Fruit fly (Drosophila melanogaster) whole organism, embryonic: ENCODE measurements around the gene CG7530.

Experiments used
- BtbVII ChIP-seq: fragments of 200-800 bp; sonication (Bioruptor generic); optimal IDR thresholded peaks from 3 replicates; lab custom pipeline; 2017; ENCODE audit warnings: missing biosample characterization, mild to moderate bottlenecking, missing genetic modification characterization
- CG1024 ChIP-seq: fragments of 200-800 bp; sonication (Bioruptor generic); IDR thresholded peaks from 2 replicates; pipeline ENCODE4 v1.3.6; 2022; ENCODE audit warnings: missing biosample characterization, missing genetic modification characterization
- CG10321 ChIP-seq: fragments of 200-800 bp; sonication (Bioruptor generic); IDR thresholded peaks from 2 replicates; pipeline ENCODE4 v1.3.6; 2022; ENCODE audit warnings: missing biosample characterization, missing genetic modification characterization
- CG10959 ChIP-seq: fragments of 200-800 bp; sonication (Bioruptor generic); IDR thresholded peaks from 2 replicates; pipeline ENCODE4 v1.3.6; 2022; ENCODE audit warnings: missing biosample characterization, missing genetic modification characterization
- CG12942 ChIP-seq: fragments of 200-800 bp; sonication (Bioruptor generic); optimal IDR thresholded peaks from 3 replicates; lab custom pipeline; 2016; ENCODE audit warnings: missing biosample characterization, missing genetic modification characterization
- CG13287 ChIP-seq: fragments of 200-800 bp; sonication (Bioruptor generic); IDR thresholded peaks from 2 replicates; pipeline ENCODE4 v1.3.6; 2022; ENCODE audit warnings: missing biosample characterization, missing genetic modification characterization; ENCODE audit not compliant: partially characterized antibody
- CG14667 ChIP-seq: fragments of 200-800 bp; sonication (Bioruptor generic); IDR thresholded peaks from 2 replicates; pipeline ENCODE4 v1.3.6; 2022; ENCODE audit warnings: missing biosample characterization, missing genetic modification characterization
- CG15696 ChIP-seq: fragments of 200-800 bp; sonication (Bioruptor generic); optimal IDR thresholded peaks from 2 replicates; lab custom pipeline; 2019; ENCODE audit warnings: missing biosample characterization, mild to moderate bottlenecking, missing genetic modification characterization, moderate library complexity
- CG16779 ChIP-seq: fragments of 200-800 bp; sonication (Bioruptor generic); IDR thresholded peaks from 2 replicates; pipeline ENCODE4 v1.3.6; 2022; ENCODE audit warnings: missing biosample characterization, missing genetic modification characterization
- CG16815 ChIP-seq: fragments of 200-800 bp; sonication (Bioruptor generic); optimal IDR thresholded peaks from 3 replicates; lab custom pipeline; 2017; ENCODE audit warnings: missing biosample characterization, mild to moderate bottlenecking, missing genetic modification characterization
- CG17385 ChIP-seq: fragments of 200-800 bp; sonication (Bioruptor generic); optimal IDR thresholded peaks from 3 replicates; lab custom pipeline; 2018; ENCODE audit warnings: missing biosample characterization, mild to moderate bottlenecking, missing genetic modification characterization
- CG17568 ChIP-seq: fragments of 200-800 bp; sonication (Bioruptor generic); optimal IDR thresholded peaks from 2 replicates; lab custom pipeline; 2018; ENCODE audit warnings: missing biosample characterization, mild to moderate bottlenecking, missing genetic modification characterization, moderate library complexity
- CG17802 ChIP-seq: fragments of 200-800 bp; sonication (Bioruptor generic); optimal IDR thresholded peaks from 2 replicates; lab custom pipeline; 2018; ENCODE audit warnings: missing biosample characterization, mild to moderate bottlenecking, missing genetic modification characterization, moderate library complexity
- CG18262 ChIP-seq: fragments of 200-800 bp; optimal IDR thresholded peaks from 3 replicates; lab custom pipeline; 2019; ENCODE audit warnings: missing biosample characterization, mild to moderate bottlenecking, missing genetic modification characterization, moderate library complexity
- CG18599 ChIP-seq: fragments of 200-800 bp; sonication (Bioruptor generic); optimal IDR thresholded peaks from 3 replicates; lab custom pipeline; 2017; ENCODE audit warnings: missing biosample characterization, missing genetic modification characterization, mild to moderate bottlenecking, moderate library complexity, missing genetic modification reagents
- CG2202 ChIP-seq: fragments of 200-800 bp; sonication (Bioruptor generic); optimal IDR thresholded peaks from 2 replicates; lab custom pipeline; 2018; ENCODE audit warnings: missing biosample characterization, mild to moderate bottlenecking, missing genetic modification characterization
- CG34422 ChIP-seq: fragments of 200-800 bp; sonication (Bioruptor generic); IDR thresholded peaks from 3 replicates; pipeline ENCODE4 v1.3.6; 2022; ENCODE audit warnings: missing biosample characterization, missing genetic modification characterization
- CG3726 ChIP-seq: fragments of 200-800 bp; sonication (Bioruptor generic); IDR thresholded peaks from 3 replicates; pipeline ENCODE4, ENCODE4 v1.3.6; 2022; ENCODE audit warnings: missing biosample characterization, missing genetic modification characterization
- CG7786 ChIP-seq: fragments of 200-800 bp; sonication (Bioruptor generic); optimal IDR thresholded peaks from 2 replicates; lab custom pipeline; 2016; ENCODE audit warnings: missing biosample characterization, missing genetic modification characterization
- CG9817 ChIP-seq: fragments of 200-800 bp; sonication (Bioruptor generic); optimal IDR thresholded peaks from 2 replicates; lab custom pipeline; 2018; ENCODE audit warnings: missing biosample characterization, mild to moderate bottlenecking, missing genetic modification characterization, moderate library complexity
- Dek ChIP-seq: fragments of 200-800 bp; sonication (Bioruptor generic); optimal IDR thresholded peaks from 3 replicates; lab custom pipeline; 2019; ENCODE audit warnings: missing biosample characterization, mild to moderate bottlenecking, missing genetic modification characterization, moderate library complexity
- Doc3 ChIP-seq: fragments of 200-800 bp; sonication (Bioruptor generic); IDR thresholded peaks from 3 replicates; pipeline ENCODE4 v1.3.6; 2022; ENCODE audit warnings: missing biosample characterization, missing genetic modification characterization; ENCODE audit not compliant: partially characterized antibody
- E2f1 ChIP-seq: fragments of 200-800 bp; sonication (Bioruptor generic); IDR thresholded peaks from 2 replicates; pipeline ENCODE4 v1.3.6; 2022; ENCODE audit warnings: missing biosample characterization, missing genetic modification characterization
- Gug ChIP-seq: fragments of 200-800 bp; sonication (Bioruptor generic); IDR thresholded peaks from 4 replicates; pipeline ENCODE4 v1.3.6; 2022; ENCODE audit warnings: missing biosample characterization, missing genetic modification characterization
- PHDP ChIP-seq: fragments of 200-800 bp; sonication (Bioruptor generic); optimal IDR thresholded peaks from 3 replicates; lab custom pipeline; 2018; ENCODE audit warnings: missing biosample characterization, mild to moderate bottlenecking, missing genetic modification characterization, moderate library complexity
- Ptx1 ChIP-seq: fragments of 200-800 bp; sonication (Bioruptor generic); IDR thresholded peaks from 2 replicates; pipeline ENCODE4 v1.3.6; 2022; ENCODE audit warnings: missing biosample characterization, missing genetic modification characterization
- Scr ChIP-seq: fragments of 200-800 bp; sonication (Bioruptor generic); IDR thresholded peaks from 2 replicates; pipeline ENCODE4 v1.3.6; 2022; ENCODE audit warnings: missing biosample characterization, missing genetic modification characterization; ENCODE audit not compliant: partially characterized antibody
- Spps ChIP-seq: fragments of 200-800 bp; sonication (Bioruptor generic); optimal IDR thresholded peaks from 2 replicates; lab custom pipeline; 2018; ENCODE audit warnings: missing biosample characterization, mild to moderate bottlenecking, missing genetic modification characterization
- Stat92E ChIP-seq, 3 experiments: fragments of >200 bp in 2 of 3; fragments of 200-800 bp in 1 of 3; sonication (Bioruptor generic) in 1 of 3; optimal IDR thresholded peaks; 2 replicates each; lab custom pipeline; 2017 to 2019; ENCODE audit warnings: missing biosample characterization in 3 of 3, missing genetic modification characterization in 3 of 3, mild to moderate bottlenecking in 1 of 3, moderate library complexity in 1 of 3
- ac ChIP-seq: fragments of 200-800 bp; sonication (Bioruptor generic); optimal IDR thresholded peaks from 3 replicates; lab custom pipeline; 2017; ENCODE audit warnings: missing biosample characterization, mild to moderate bottlenecking, missing genetic modification characterization
- bowl ChIP-seq: fragments of 200-800 bp; sonication (Bioruptor generic); IDR thresholded peaks from 2 replicates; pipeline ENCODE4 v1.3.6; 2022; ENCODE audit warnings: missing biosample characterization, missing genetic modification characterization
- btn ChIP-seq: fragments of 200-800 bp; sonication (Bioruptor generic); optimal IDR thresholded peaks from 2 replicates; lab custom pipeline; 2016; ENCODE audit warnings: missing biosample characterization, missing genetic modification characterization
- chm ChIP-seq: fragments of 200-800 bp; sonication (Bioruptor generic); IDR thresholded peaks from 2 replicates; pipeline ENCODE4 v1.3.6; 2022; ENCODE audit warnings: missing biosample characterization, missing genetic modification characterization
- emc ChIP-seq: fragments of 200-800 bp; sonication (Bioruptor generic); optimal IDR thresholded peaks from 2 replicates; lab custom pipeline; 2016; ENCODE audit warnings: missing biosample characterization, missing genetic modification characterization
- ems ChIP-seq: fragments of 200-800 bp; sonication (Bioruptor generic); optimal IDR thresholded peaks from 3 replicates; lab custom pipeline; 2016; ENCODE audit warnings: missing biosample characterization, missing genetic modification characterization
- gcm2 ChIP-seq: fragments of 200-800 bp; sonication (Bioruptor generic); optimal IDR thresholded peaks from 2 replicates; lab custom pipeline; 2016; ENCODE audit warnings: missing biosample characterization, missing genetic modification characterization
- h ChIP-seq: fragments of >200 bp; optimal IDR thresholded peaks from 2 replicates; lab custom pipeline; 2017
- lbe ChIP-seq: fragments of 200-800 bp; sonication (Bioruptor generic); optimal IDR thresholded peaks from 2 replicates; lab custom pipeline; 2016; ENCODE audit warnings: missing biosample characterization, mild to moderate bottlenecking, missing genetic modification characterization
- pita ChIP-seq: fragments of 200-800 bp; sonication (Bioruptor generic); optimal IDR thresholded peaks from 2 replicates; lab custom pipeline; 2017; ENCODE audit warnings: missing biosample characterization, mild to moderate bottlenecking, missing genetic modification characterization
- ranshi ChIP-seq: fragments of 200-800 bp; sonication (Bioruptor generic); IDR thresholded peaks from 2 replicates; pipeline ENCODE4 v1.3.6; 2022; ENCODE audit warnings: missing biosample characterization, missing genetic modification characterization
- repo ChIP-seq: fragments of 200-800 bp; sonication (Bioruptor generic); optimal IDR thresholded peaks from 2 replicates; lab custom pipeline; 2016; ENCODE audit warnings: missing biosample characterization, missing genetic modification characterization
- sc ChIP-seq, 3 experiments: fragments of >200 bp in 2 of 3; fragments of 200-800 bp in 1 of 3; sonication (Bioruptor generic) in 1 of 3; optimal IDR thresholded peaks; 2 replicates in 2 of 3; 3 replicates in 1 of 3; lab custom pipeline; 2017; ENCODE audit warnings: mild to moderate bottlenecking in 1 of 3, missing biosample characterization in 1 of 3, missing genetic modification characterization in 1 of 3, missing genetic modification reagents in 1 of 3
- scrt ChIP-seq: fragments of 200-800 bp; sonication (Bioruptor generic); optimal IDR thresholded peaks from 2 replicates; lab custom pipeline; 2018; ENCODE audit warnings: missing biosample characterization, mild to moderate bottlenecking, missing genetic modification characterization, moderate library complexity
- sisA ChIP-seq: fragments of 200-800 bp; sonication (Bioruptor generic); IDR thresholded peaks from 2 replicates; pipeline ENCODE4 v1.3.6; 2022; ENCODE audit warnings: missing biosample characterization, missing genetic modification characterization
- slp2 ChIP-seq: fragments of 200-800 bp; sonication (Bioruptor generic); optimal IDR thresholded peaks from 2 replicates; lab custom pipeline; 2016; ENCODE audit warnings: missing biosample characterization, missing genetic modification characterization
- tgo ChIP-seq: fragments of 200-800 bp; sonication (Bioruptor generic); IDR thresholded peaks from 3 replicates; pipeline ENCODE4 v1.3.6; 2022; ENCODE audit warnings: missing biosample characterization, missing genetic modification characterization
- toy ChIP-seq: fragments of 200-800 bp; sonication (Bioruptor generic); IDR thresholded peaks from 2 replicates; pipeline ENCODE4 v1.3.6; 2022; ENCODE audit warnings: missing biosample characterization, missing genetic modification characterization
- wek ChIP-seq: fragments of 200-800 bp; sonication (Bioruptor generic); optimal IDR thresholded peaks from 3 replicates; lab custom pipeline; 2018; ENCODE audit warnings: missing biosample characterization, mild to moderate bottlenecking, missing genetic modification characterization, moderate library complexity
- yki ChIP-seq: fragments of >200 bp; optimal IDR thresholded peaks from 3 replicates; lab custom pipeline; 2018

The CG7530 gene

dm6 chr3R:14749077-14749798, 17.9 kb upstream of the CG7530 start (continued):
- peak in 1 of 3 experiments; percentile 75 for TF ChIP-seq Stat92E (GFP tag; optimal IDR thresholded peaks at IDR 0.05; lab: Kevin White, UChicago)
- no peak for TF ChIP-seq CG16815
- no peak for TF ChIP-seq sc (optimal IDR thresholded peaks at IDR 0.05; lab: Kevin White, UChicago)
- peak; percentile 68 for TF ChIP-seq sc (GFP tag; optimal IDR thresholded peaks at IDR 0.05; lab: Kevin White, UChicago)
- no peak; the same call in 2 of the 3 replicates for TF ChIP-seq tgo (GFP tag; lab: Robert Waterston, UW)
- TF ChIP-seq Dek = peak; percentile 54
- no peak for TF ChIP-seq CG12942 (GFP tag; lab: Kevin White, UChicago)
- TF ChIP-seq Gug (GFP tag; lab: Robert Waterston, UW) = no peak
- TF ChIP-seq CG34422 (GFP tag; lab: Robert Waterston, UW) = peak; percentile 61; the same call in 1 of the 3 replicates
- TF ChIP-seq ac (GFP tag; lab: Kevin White, UChicago) = peak; percentile 86
- peak; percentile 87 for TF ChIP-seq CG18599 (GFP tag; lab: Kevin White, UChicago)
- no peak for TF ChIP-seq CG14667
- peak; percentile 41; the same call in 1 of the 2 replicates for TF ChIP-seq CG1024 (GFP tag; lab: Robert Waterston, UW)
- no peak for TF ChIP-seq Ptx1 (GFP tag; lab: Robert Waterston, UW)
- peak; percentile 85 for TF ChIP-seq PHDP (tag; lab: Kevin White, UChicago)
- TF ChIP-seq E2f1 (GFP tag; lab: Robert Waterston, UW) = peak; percentile 15; the same call in 1 of the 2 replicates
- no peak; the same call in 2 of the 3 replicates for TF ChIP-seq CG3726 (GFP tag; lab: Robert Waterston, UW)
- TF ChIP-seq BtbVII (GFP tag; lab: Kevin White, UChicago) = peak; percentile 79
- no peak for TF ChIP-seq CG16779 (GFP tag; lab: Robert Waterston, UW)
- peak; percentile 33; the same call in 1 of the 2 replicates for TF ChIP-seq bowl (GFP tag; lab: Robert Waterston, UW)
- no peak for TF ChIP-seq h (lab: Kevin White, UChicago)
- TF ChIP-seq sisA = no peak
- no peak for TF ChIP-seq toy (GFP tag; lab: Robert Waterston, UW)
- peak; percentile 38 for TF ChIP-seq emc (GFP tag; lab: Kevin White, UChicago)
- 0 out of 2 replicates have a peak, but pooled peaks have one; percentile 46 for TF ChIP-seq Scr (GFP tag; lab: Robert Waterston, UW)
- TF ChIP-seq CG7786 (GFP tag; lab: Kevin White, UChicago) = peak; percentile 39
- TF ChIP-seq CG13287 (GFP tag; lab: Robert Waterston, UW) = peak; percentile 69; the same call in 1 of the 2 replicates
- TF ChIP-seq chm (GFP tag; lab: Robert Waterston, UW) = peak; percentile 94
- peak; percentile 92 for TF ChIP-seq yki (lab: Kevin White, UChicago)
- peak; percentile 11 for TF ChIP-seq slp2 (GFP tag; lab: Kevin White, UChicago)
- peak; percentile 35 for TF ChIP-seq Spps (tag; lab: Kevin White, UChicago)
- no peak for TF ChIP-seq Doc3 (GFP tag; lab: Robert Waterston, UW)
- TF ChIP-seq CG17802 (tag; lab: Kevin White, UChicago) = peak; percentile 1
- TF ChIP-seq repo (GFP tag; lab: Kevin White, UChicago) = peak; percentile 23
- TF ChIP-seq CG17385 = peak; percentile 76
- peak; percentile 43 for TF ChIP-seq CG9817 (tag; lab: Kevin White, UChicago)
- TF ChIP-seq CG10321 (GFP tag; lab: Robert Waterston, UW) = no peak
- peak; percentile 13 for TF ChIP-seq lbe (GFP tag; lab: Kevin White, UChicago)
- no peak for TF ChIP-seq CG10959 (GFP tag; lab: Robert Waterston, UW)
- TF ChIP-seq CG15696 (tag; lab: Kevin White, UChicago) = peak; percentile 78
- peak; percentile 94 for TF ChIP-seq CG17568 (GFP tag; lab: Kevin White, UChicago)
- TF ChIP-seq CG2202 = peak; percentile 84
- peak; percentile 69 for TF ChIP-seq scrt (GFP tag; lab: Kevin White, UChicago)
- TF ChIP-seq ems = no peak
- no peak for TF ChIP-seq gcm2
- peak; percentile 65 for TF ChIP-seq CG18262
- TF ChIP-seq btn (GFP tag; lab: Kevin White, UChicago) = peak; percentile 39
- TF ChIP-seq wek (GFP tag; lab: Kevin White, UChicago) = peak; percentile 88
- no peak for TF ChIP-seq pita
- peak; percentile 33; the same call in 1 of the 2 replicates for TF ChIP-seq ranshi (GFP tag; lab: Robert Waterston, UW)
